Worm (Caenorhabditis elegans) whole organism, mixed stage, embryonic: ENCODE measurements around the gene T19D12.5.

ENCODE experiments used
- ceh-43 ChIP-seq: fragments of 200-800 bp; sonication (Bioruptor generic); optimal IDR thresholded peaks from 2 replicates; lab custom pipeline; 2018; ENCODE audit warnings: mild to moderate bottlenecking, missing genetic modification characterization, moderate library complexity, missing compliant biosample characterization
- ces-1 ChIP-seq: fragments of 150-350 bp; optimal IDR thresholded peaks from 2 replicates; lab custom pipeline; 2014; ENCODE audit warnings: missing biosample characterization, missing genetic modification reagents, missing genetic modification characterization
- drap-1 ChIP-seq: fragments of 200-800 bp; sonication (Bioruptor generic); optimal IDR thresholded peaks from 3 replicates; lab custom pipeline; 2018; ENCODE audit warnings: mild to moderate bottlenecking, missing genetic modification characterization, missing compliant biosample characterization
- lin-13 ChIP-seq: fragments of 150-350 bp; optimal IDR thresholded peaks from 2 replicates; lab custom pipeline; 2014; ENCODE audit warnings: missing biosample characterization, missing genetic modification characterization
- lsy-2 ChIP-seq: fragments of 150-350 bp; optimal IDR thresholded peaks from 2 replicates; lab custom pipeline; 2014; ENCODE audit warnings: missing biosample characterization, missing genetic modification characterization
- mab-5 ChIP-seq: fragments of 150-350 bp; optimal IDR thresholded peaks from 2 replicates; lab custom pipeline; 2014; ENCODE audit warnings: missing biosample characterization, missing genetic modification characterization
- nhr-2 ChIP-seq: fragments of 150-350 bp; optimal IDR thresholded peaks from 2 replicates; lab custom pipeline; 2014; ENCODE audit warnings: missing biosample characterization, missing genetic modification characterization
- nhr-237 ChIP-seq: fragments of 150-350 bp; optimal IDR thresholded peaks from 2 replicates; lab custom pipeline; 2014; ENCODE audit warnings: missing biosample characterization, missing genetic modification characterization
- nhr-28 ChIP-seq: fragments of 150-350 bp; optimal IDR thresholded peaks from 2 replicates; lab custom pipeline; 2014; ENCODE audit warnings: missing biosample characterization, missing genetic modification characterization
- snpc-4 ChIP-seq: fragments of 150-350 bp; optimal IDR thresholded peaks from 2 replicates; lab custom pipeline; 2014; ENCODE audit warnings: missing biosample characterization, missing genetic modification characterization

DNA sequence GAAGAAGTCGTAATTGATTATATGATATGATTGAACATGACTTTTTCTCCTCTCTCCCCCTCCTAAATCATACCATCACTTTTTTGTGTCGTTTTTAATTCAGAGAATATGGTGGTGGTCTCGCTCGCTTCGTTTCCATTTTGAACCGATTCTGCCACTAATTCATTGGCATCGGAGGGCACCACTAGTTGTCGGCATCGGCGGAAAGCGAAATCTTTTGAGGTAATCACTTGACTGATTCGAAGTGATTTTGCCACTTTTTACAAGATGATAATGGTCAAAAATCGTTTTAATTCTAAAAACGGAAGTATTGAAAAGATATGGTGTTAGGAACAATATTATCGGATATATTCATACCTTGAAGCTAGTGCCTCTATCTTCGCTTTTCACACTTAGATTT, 19.3 kb downstream of the T19D12.5 start, which contains the start of gene klf-3:
- TF ChIP-seq ceh-43 (GFP tag; lab: Kevin White, UChicago) (no peak), snpc-4 (tag; lab: Kevin White, UChicago) (no peak), nhr-237 (tag; lab: Kevin White, UChicago) (no peak), lsy-2 (no peak), nhr-2 (tag; lab: Kevin White, UChicago) (no peak), ces-1 (GFP tag; lab: Kevin White, UChicago) (no peak), mab-5 (tag; lab: Kevin White, UChicago) (no peak), drap-1 (GFP tag; lab: Kevin White, UChicago) (no peak), lin-13 (no peak), nhr-28 (tag; lab: Kevin White, UChicago) (no peak)
